Fruit fly (Drosophila melanogaster) whole organism, embryonic: Measurements from ENCODE around the gene Vha100-2.

Source experiments
- B-H1 ChIP-seq: fragments of 200-800 bp; sonication (Bioruptor generic); IDR thresholded peaks from 3 replicates; pipeline ENCODE4 v1.3.6; 2022; ENCODE audit warnings: missing biosample characterization, missing genetic modification characterization
- B-H2 ChIP-seq: fragments of 200-800 bp; sonication (Bioruptor generic); optimal IDR thresholded peaks from 2 replicates; lab custom pipeline; 2018; ENCODE audit warnings: missing biosample characterization, mild to moderate bottlenecking, missing genetic modification characterization
- Blimp-1 ChIP-seq: fragments of 200-800 bp; sonication (Bioruptor generic); optimal IDR thresholded peaks from 3 replicates; lab custom pipeline; 2018; ENCODE audit warnings: missing biosample characterization, missing genetic modification characterization, mild to moderate bottlenecking, moderate library complexity, missing genetic modification reagents
- CG10267 ChIP-seq: fragments of 200-800 bp; sonication (Bioruptor generic); optimal IDR thresholded peaks from 2 replicates; lab custom pipeline; 2018; ENCODE audit warnings: missing biosample characterization, mild to moderate bottlenecking, missing genetic modification characterization, moderate library complexity
- CG13775 ChIP-seq: fragments of 200-800 bp; sonication (Bioruptor generic); optimal IDR thresholded peaks from 3 replicates; lab custom pipeline; 2017; ENCODE audit warnings: missing biosample characterization, mild to moderate bottlenecking, missing genetic modification characterization
- CG1529 ChIP-seq: fragments of 200-800 bp; sonication (Bioruptor generic); optimal IDR thresholded peaks from 3 replicates; lab custom pipeline; 2018; ENCODE audit warnings: missing biosample characterization, missing genetic modification characterization
- CG15514 ChIP-seq: fragments of 200-800 bp; sonication (Bioruptor generic); optimal IDR thresholded peaks from 3 replicates; lab custom pipeline; 2017; ENCODE audit warnings: missing biosample characterization, missing genetic modification characterization, mild to moderate bottlenecking, moderate library complexity, missing genetic modification reagents
- CG15696 ChIP-seq: fragments of 200-800 bp; sonication (Bioruptor generic); optimal IDR thresholded peaks from 2 replicates; lab custom pipeline; 2019; ENCODE audit warnings: missing biosample characterization, mild to moderate bottlenecking, missing genetic modification characterization, moderate library complexity
- CG2116 ChIP-seq: fragments of 200-800 bp; sonication (Bioruptor generic); optimal IDR thresholded peaks from 3 replicates; lab custom pipeline; 2018; ENCODE audit warnings: missing biosample characterization, mild to moderate bottlenecking, missing genetic modification characterization
- CG3407 ChIP-seq: fragments of 200-800 bp; sonication (Bioruptor generic); optimal IDR thresholded peaks from 2 replicates; lab custom pipeline; 2018; ENCODE audit warnings: missing biosample characterization, mild to moderate bottlenecking, missing genetic modification characterization
- CG34376 ChIP-seq: fragments of 200-800 bp; sonication (Bioruptor generic); optimal IDR thresholded peaks from 2 replicates; lab custom pipeline; 2018; ENCODE audit warnings: missing biosample characterization, mild to moderate bottlenecking, missing genetic modification characterization
- CG4707 ChIP-seq: fragments of 200-800 bp; sonication (Bioruptor generic); optimal IDR thresholded peaks from 2 replicates; lab custom pipeline; 2018; ENCODE audit warnings: missing biosample characterization, mild to moderate bottlenecking, missing genetic modification characterization, moderate library complexity
- CG6175 ChIP-seq: fragments of 200-800 bp; sonication (Bioruptor generic); IDR thresholded peaks from 3 replicates; pipeline ENCODE4 v1.3.6; 2022; ENCODE audit warnings: missing biosample characterization, missing genetic modification characterization
- CG6813 ChIP-seq: fragments of 200-800 bp; sonication (Bioruptor generic); optimal IDR thresholded peaks from 2 replicates; lab custom pipeline; 2017; ENCODE audit warnings: missing biosample characterization, missing genetic modification characterization, mild to moderate bottlenecking, moderate library complexity, missing genetic modification reagents
- CG7987 ChIP-seq: fragments of 200-800 bp; sonication (Bioruptor generic); optimal IDR thresholded peaks from 2 replicates; lab custom pipeline; 2018; ENCODE audit warnings: missing biosample characterization, mild to moderate bottlenecking, missing genetic modification characterization, moderate library complexity
- CG8924 ChIP-seq: fragments of 200-800 bp; optimal IDR thresholded peaks from 3 replicates; lab custom pipeline; 2019; ENCODE audit warnings: missing biosample characterization, mild to moderate bottlenecking, missing genetic modification characterization, moderate library complexity
- CG8944 ChIP-seq: fragments of 200-800 bp; sonication (Bioruptor generic); optimal IDR thresholded peaks from 3 replicates; lab custom pipeline; 2016; ENCODE audit warnings: missing biosample characterization, missing genetic modification characterization
- CoRest ChIP-seq: fragments of 200-800 bp; sonication (Bioruptor generic); optimal IDR thresholded peaks from 3 replicates; lab custom pipeline; 2018; ENCODE audit warnings: missing biosample characterization, mild to moderate bottlenecking, missing genetic modification characterization, moderate library complexity
- Dp ChIP-seq: fragments of 200-800 bp; sonication (Bioruptor generic); optimal IDR thresholded peaks from 2 replicates; lab custom pipeline; 2018; ENCODE audit warnings: missing biosample characterization, mild to moderate bottlenecking, missing genetic modification characterization, moderate library complexity
- Dref ChIP-seq: fragments of 200-800 bp; sonication (Bioruptor generic); IDR thresholded peaks from 2 replicates; pipeline ENCODE4 v1.3.6; 2022; ENCODE audit warnings: missing biosample characterization, missing genetic modification characterization
- E2f2 ChIP-seq: fragments of 200-800 bp; sonication (Bioruptor generic); IDR thresholded peaks from 2 replicates; pipeline ENCODE4 v1.3.6; 2022; ENCODE audit warnings: missing biosample characterization, missing genetic modification characterization
- H15 ChIP-seq: fragments of 200-800 bp; sonication (Bioruptor generic); IDR thresholded peaks from 3 replicates; pipeline ENCODE4 v1.3.6; 2022; ENCODE audit warnings: missing biosample characterization, missing genetic modification characterization
- HHEX ChIP-seq: fragments of 200-800 bp; sonication (Bioruptor generic); optimal IDR thresholded peaks from 3 replicates; lab custom pipeline; 2017; ENCODE audit warnings: missing biosample characterization, mild to moderate bottlenecking, missing genetic modification characterization, missing genetic modification reagents
- HLH54F ChIP-seq: fragments of 200-800 bp; sonication (Bioruptor generic); optimal IDR thresholded peaks from 3 replicates; lab custom pipeline; 2016; ENCODE audit warnings: missing biosample characterization, missing genetic modification characterization
- HLHmδ ChIP-seq: fragments of 200-800 bp; sonication (Bioruptor generic); optimal IDR thresholded peaks from 2 replicates; lab custom pipeline; 2018; ENCODE audit warnings: missing biosample characterization, mild to moderate bottlenecking, missing genetic modification characterization, moderate library complexity
- HmgZ ChIP-seq: fragments of 200-800 bp; sonication (Bioruptor generic); optimal IDR thresholded peaks from 2 replicates; lab custom pipeline; 2018; ENCODE audit warnings: missing biosample characterization, mild to moderate bottlenecking, missing genetic modification characterization
- MBD-R2 ChIP-seq: fragments of 200-800 bp; sonication (Bioruptor generic); IDR thresholded peaks from 2 replicates; pipeline ENCODE4 v1.3.6; 2022; ENCODE audit warnings: missing biosample characterization, missing genetic modification characterization
- Myb ChIP-seq: fragments of 200-800 bp; sonication (Bioruptor generic); optimal IDR thresholded peaks from 2 replicates; lab custom pipeline; 2016; ENCODE audit warnings: missing biosample characterization, missing genetic modification characterization
- Oli ChIP-seq: fragments of 200-800 bp; sonication (Bioruptor generic); optimal IDR thresholded peaks from 2 replicates; lab custom pipeline; 2018; ENCODE audit warnings: missing biosample characterization, mild to moderate bottlenecking, missing genetic modification characterization, moderate library complexity
- Pdp1 ChIP-seq, 2 experiments: fragments of 200-800 bp; sonication (Bioruptor generic); optimal IDR thresholded peaks; 3 replicates each; lab custom pipeline; 2016; ENCODE audit warnings: missing biosample characterization in 2 of 2, missing genetic modification characterization in 2 of 2, mild to moderate bottlenecking in 1 of 2, moderate library complexity in 1 of 2
- Ptx1 ChIP-seq: fragments of 200-800 bp; sonication (Bioruptor generic); IDR thresholded peaks from 2 replicates; pipeline ENCODE4 v1.3.6; 2022; ENCODE audit warnings: missing biosample characterization, missing genetic modification characterization
- Sin3A ChIP-seq: fragments of >200 bp; optimal IDR thresholded peaks from 2 replicates; lab custom pipeline; 2018
- bab2 ChIP-seq: fragments of 200-800 bp; sonication (Bioruptor generic); optimal IDR thresholded peaks from 2 replicates; lab custom pipeline; 2016; ENCODE audit warnings: missing biosample characterization, missing genetic modification characterization
- cad ChIP-seq: fragments of >200 bp; optimal IDR thresholded peaks from 2 replicates; lab custom pipeline; 2017; ENCODE audit warnings: missing biosample characterization, missing genetic modification characterization
- chm ChIP-seq: fragments of 200-800 bp; sonication (Bioruptor generic); IDR thresholded peaks from 2 replicates; pipeline ENCODE4 v1.3.6; 2022; ENCODE audit warnings: missing biosample characterization, missing genetic modification characterization
- dan ChIP-seq: fragments of 200-800 bp; sonication (Bioruptor generic); IDR thresholded peaks from 2 replicates; pipeline ENCODE4 v1.3.6; 2022; ENCODE audit warnings: missing biosample characterization, missing genetic modification characterization
- dati ChIP-seq: fragments of 200-800 bp; sonication (Bioruptor generic); IDR thresholded peaks from 2 replicates; pipeline ENCODE4 v1.3.6; 2022; ENCODE audit warnings: missing biosample characterization, missing genetic modification characterization
- dm ChIP-seq: fragments of 200-800 bp; sonication (Bioruptor generic); optimal IDR thresholded peaks from 3 replicates; lab custom pipeline; 2016; ENCODE audit warnings: missing biosample characterization, missing genetic modification characterization
- gt ChIP-seq: fragments of 200-800 bp; sonication (Bioruptor generic); IDR thresholded peaks from 2 replicates; pipeline ENCODE4 v1.3.6; 2022; ENCODE audit warnings: missing biosample characterization, missing genetic modification characterization
- insv ChIP-seq, 2 experiments: fragments of 200-800 bp; sonication (Bioruptor generic); optimal IDR thresholded peaks; 3 replicates each; lab custom pipeline; 2016 to 2018; ENCODE audit warnings: missing biosample characterization in 2 of 2, missing genetic modification characterization in 2 of 2
- jumu ChIP-seq: fragments of 200-800 bp; sonication (Bioruptor generic); optimal IDR thresholded peaks from 3 replicates; lab custom pipeline; 2016; ENCODE audit warnings: missing biosample characterization, missing genetic modification characterization
- lab ChIP-seq: fragments of 200-800 bp; sonication (Bioruptor generic); optimal IDR thresholded peaks from 3 replicates; lab custom pipeline; 2017; ENCODE audit warnings: missing biosample characterization, missing genetic modification characterization, mild to moderate bottlenecking, moderate library complexity, missing genetic modification reagents
- maf-S ChIP-seq: fragments of 200-800 bp; sonication (Bioruptor generic); optimal IDR thresholded peaks from 2 replicates; lab custom pipeline; 2016; ENCODE audit warnings: missing biosample characterization, missing genetic modification characterization
- phol ChIP-seq: fragments of 200-800 bp; sonication (Bioruptor generic); optimal IDR thresholded peaks from 3 replicates; lab custom pipeline; 2018; ENCODE audit warnings: missing biosample characterization, mild to moderate bottlenecking, missing genetic modification characterization, moderate library complexity
- prd ChIP-seq, 3 experiments: fragments of >200 bp in 2 of 3; fragments of 200-800 bp in 1 of 3; sonication (Bioruptor generic) in 1 of 3; optimal IDR thresholded peaks in 2 of 3; IDR thresholded peaks in 1 of 3; 2 replicates in 2 of 3; 3 replicates in 1 of 3; pipeline versions ENCODE4 v1.3.6 to Lab custom; 2017 to 2022; ENCODE audit warnings: missing biosample characterization in 1 of 3, missing genetic modification characterization in 1 of 3
- pzg ChIP-seq: fragments of 200-800 bp; sonication (Bioruptor generic); optimal IDR thresholded peaks from 3 replicates; lab custom pipeline; 2018; ENCODE audit warnings: missing biosample characterization, mild to moderate bottlenecking, missing genetic modification characterization, moderate library complexity
- ranshi ChIP-seq: fragments of 200-800 bp; sonication (Bioruptor generic); IDR thresholded peaks from 2 replicates; pipeline ENCODE4 v1.3.6; 2022; ENCODE audit warnings: missing biosample characterization, missing genetic modification characterization
- row ChIP-seq: fragments of 200-800 bp; sonication (Bioruptor generic); IDR thresholded peaks from 3 replicates; pipeline ENCODE4 v1.3.6; 2022; ENCODE audit warnings: missing biosample characterization, missing genetic modification characterization
- sna ChIP-seq: fragments of 200-800 bp; sonication (Bioruptor generic); IDR thresholded peaks from 2 replicates; pipeline ENCODE4 v1.3.6; 2022; ENCODE audit warnings: missing biosample characterization, missing genetic modification characterization; ENCODE audit not compliant: partially characterized antibody
- sob ChIP-seq: fragments of 200-800 bp; sonication (Bioruptor generic); IDR thresholded peaks from 2 replicates; pipeline ENCODE4 v1.3.6; 2022; ENCODE audit warnings: missing biosample characterization, missing genetic modification characterization
- stwl ChIP-seq: fragments of 200-800 bp; sonication (Bioruptor generic); optimal IDR thresholded peaks from 3 replicates; lab custom pipeline; 2018; ENCODE audit warnings: missing biosample characterization, mild to moderate bottlenecking, missing genetic modification characterization, moderate library complexity

The Vha100-2 gene

DNA sequence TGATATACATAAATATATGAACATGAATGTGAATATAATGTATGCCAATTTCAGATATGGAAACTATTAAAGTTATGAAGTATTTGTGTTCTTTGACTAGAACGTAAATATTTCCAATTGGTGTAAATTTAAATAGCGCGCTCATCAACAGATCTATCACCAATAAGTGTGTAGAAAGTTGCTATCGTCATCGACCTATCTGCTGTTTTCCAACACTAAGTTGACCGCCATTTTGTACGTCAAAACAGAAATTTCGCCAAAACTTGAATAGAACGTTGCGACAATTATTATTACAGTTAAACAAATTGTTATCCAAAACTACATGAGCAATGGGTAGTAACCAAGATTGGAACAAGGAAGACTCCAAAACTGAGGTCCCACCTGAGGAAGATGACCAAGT, 13.4 kb downstream of the Vha100-2 start, which contains the start of gene cona (continued):
- TF ChIP-seq gt (GFP tag; lab: Robert Waterston, UW): no peak
- TF ChIP-seq phol (tag; lab: Kevin White, UChicago): peak; percentile 97
- TF ChIP-seq HmgZ (tag; lab: Kevin White, UChicago): no peak
- no peak for TF ChIP-seq CG15696 (tag; lab: Kevin White, UChicago)
- TF ChIP-seq lab (GFP tag; lab: Kevin White, UChicago): peak; percentile 3
- no peak for TF ChIP-seq Sin3A
- no peak for TF ChIP-seq Pdp1 (GFP tag; optimal IDR thresholded peaks at IDR 0.05; lab: Kevin White, UChicago)
- peak; percentile 55 for TF ChIP-seq Dref (GFP tag; lab: Robert Waterston, UW)
- TF ChIP-seq CG7987: no peak
- TF ChIP-seq CG8924 (tag; lab: Kevin White, UChicago): no peak
- no peak for TF ChIP-seq row
- no peak for TF ChIP-seq insv (GFP tag; optimal IDR thresholded peaks at IDR 0.05; lab: Kevin White, UChicago)
- 0 out of 2 replicates have a peak, but pooled peaks have one; percentile 33 for TF ChIP-seq MBD-R2 (GFP tag; lab: Robert Waterston, UW)
- peak; percentile 42 for TF ChIP-seq pzg (GFP tag; lab: Kevin White, UChicago)
- TF ChIP-seq Ptx1 (GFP tag; lab: Robert Waterston, UW): no peak
- peak; percentile 24 for TF ChIP-seq CG15514
- TF ChIP-seq CG13775: no peak
- no peak for TF ChIP-seq CG6813 (GFP tag; lab: Kevin White, UChicago)
- TF ChIP-seq CoRest (tag; lab: Kevin White, UChicago): no peak
- no peak for TF ChIP-seq Oli
- no peak for TF ChIP-seq jumu
- TF ChIP-seq HLHmδ (GFP tag; lab: Kevin White, UChicago): no peak
- TF ChIP-seq HLH54F (GFP tag; lab: Kevin White, UChicago): no peak
- no peak for TF ChIP-seq CG3407 (GFP tag; lab: Kevin White, UChicago)
- peak; percentile 60 for TF ChIP-seq CG2116 (GFP tag; lab: Kevin White, UChicago)
- no peak for TF ChIP-seq CG1529 (GFP tag; lab: Kevin White, UChicago)
- TF ChIP-seq bab2 (GFP tag; lab: Kevin White, UChicago): no peak
- no peak for TF ChIP-seq cad (GFP tag; lab: Kevin White, UChicago)
- TF ChIP-seq H15 (GFP tag; lab: Robert Waterston, UW): no peak
- TF ChIP-seq dan: no peak
- peak; percentile 78 for TF ChIP-seq CG10267 (tag; lab: Kevin White, UChicago)
- no peak for TF ChIP-seq chm (GFP tag; lab: Robert Waterston, UW)
- no peak for TF ChIP-seq prd (optimal IDR thresholded peaks at IDR 0.05; lab: Kevin White, UChicago)
- TF ChIP-seq prd (GFP tag; IDR thresholded peaks at IDR 0.05; lab: Robert Waterston, UW): no peak
- no peak for TF ChIP-seq B-H1 (GFP tag; lab: Robert Waterston, UW)
- TF ChIP-seq sna (GFP tag; lab: Robert Waterston, UW): no peak
- TF ChIP-seq sob (GFP tag; lab: Robert Waterston, UW): 0 out of 2 replicates have a peak, but pooled peaks have one; percentile 24
- TF ChIP-seq Myb: peak; percentile 13
- TF ChIP-seq Dp: peak; percentile 84
- peak; percentile 61 for TF ChIP-seq stwl
- no peak for TF ChIP-seq dati (GFP tag; lab: Robert Waterston, UW)
- no peak for TF ChIP-seq ranshi (GFP tag; lab: Robert Waterston, UW)
- no peak for TF ChIP-seq Blimp-1 (GFP tag; lab: Kevin White, UChicago)
- TF ChIP-seq B-H2: no peak
- no peak for TF ChIP-seq CG4707
- peak; percentile 89 for TF ChIP-seq E2f2 (GFP tag; lab: Robert Waterston, UW)
- no peak for TF ChIP-seq maf-S (GFP tag; lab: Kevin White, UChicago)
- no peak for TF ChIP-seq CG8944
- TF ChIP-seq CG6175 (GFP tag; lab: Robert Waterston, UW): no peak
- no peak for TF ChIP-seq CG34376 (GFP tag; lab: Kevin White, UChicago)
- no peak for TF ChIP-seq HHEX (GFP tag; lab: Kevin White, UChicago)
- TF ChIP-seq dm (GFP tag; lab: Kevin White, UChicago): no peak
